Worm (Caenorhabditis elegans): ENCODE data around the gene Y39B6A.34.
"Not testable (repeated sequence)": the region's sequence is repeated elsewhere in the genome, so short reads cannot be mapped to it uniquely, and the experiment has no call there.

The Y39B6A.34 gene

DNA sequence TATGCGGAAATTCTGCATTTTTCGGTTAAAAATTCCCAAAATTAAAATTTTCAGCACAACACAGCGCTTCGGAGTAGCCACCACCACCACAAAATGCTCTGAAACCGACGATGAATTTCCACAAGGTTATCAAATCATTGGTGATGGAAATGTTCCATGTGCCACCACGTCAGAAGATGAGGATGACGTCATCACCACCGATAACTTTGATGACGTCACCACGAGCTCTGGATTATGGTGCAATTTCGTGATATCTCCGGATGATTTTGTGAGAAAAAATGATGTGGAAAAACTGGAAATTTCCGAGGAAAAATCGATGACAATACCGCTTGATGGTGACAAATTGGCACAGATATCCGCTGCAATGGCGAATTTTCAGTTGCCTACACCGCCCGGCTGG is 7.8 kb upstream of the Y39B6A.34 start:
- TF ChIP-seq sea-1 (GFP tag; conservative IDR thresholded peaks at IDR 0.05) (no peak), flt-1 (GFP tag; IDR thresholded peaks at IDR 0.05) (no peak), tra-4 (tag; optimal IDR thresholded peaks at IDR 0.05) (no peak), tbx-11 (GFP tag; IDR thresholded peaks at IDR 0.05) (no peak), hmg-4 (GFP tag; optimal IDR thresholded peaks at IDR 0.05) (no peak), F13C5.2 (tag; optimal IDR thresholded peaks at IDR 0.05) (no peak), ama-1 (optimal IDR thresholded peaks at IDR 0.05) (no peak)

DNA sequence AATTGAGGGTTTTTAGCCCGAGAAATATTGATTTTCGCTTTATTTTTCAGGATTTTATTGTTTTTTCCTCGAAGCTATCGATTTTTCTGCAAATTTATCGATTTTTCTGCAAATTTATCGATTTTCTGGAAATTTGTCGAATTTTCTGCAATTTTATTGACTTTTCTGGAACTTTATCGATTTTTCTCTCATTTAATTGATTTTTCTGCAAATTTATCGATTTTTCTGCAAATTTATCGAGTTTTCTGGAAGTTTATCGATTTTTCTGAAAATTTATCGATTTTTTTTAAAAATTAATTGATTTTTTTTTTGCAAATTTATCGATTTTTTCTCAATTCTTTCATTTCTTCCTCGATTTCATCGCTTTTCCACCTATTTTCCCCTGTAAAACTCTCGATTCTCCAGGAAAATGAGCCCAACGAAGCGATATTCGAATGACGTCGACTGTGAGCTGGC is 7.3 kb upstream of the Y39B6A.34 start, which contains the start of gene gtf-2F2:
gtf-2F2 (plus strand) TSS at position 406 of the 456 bp plus-strand sequence.
- TF ChIP-seq scrt-1 (GFP tag; IDR thresholded peaks at IDR 0.05): no peak
- TF ChIP-seq flt-1 (GFP tag; IDR thresholded peaks at IDR 0.05): no peak
- TF ChIP-seq tra-4 (tag; optimal IDR thresholded peaks at IDR 0.05): no peak

DNA sequence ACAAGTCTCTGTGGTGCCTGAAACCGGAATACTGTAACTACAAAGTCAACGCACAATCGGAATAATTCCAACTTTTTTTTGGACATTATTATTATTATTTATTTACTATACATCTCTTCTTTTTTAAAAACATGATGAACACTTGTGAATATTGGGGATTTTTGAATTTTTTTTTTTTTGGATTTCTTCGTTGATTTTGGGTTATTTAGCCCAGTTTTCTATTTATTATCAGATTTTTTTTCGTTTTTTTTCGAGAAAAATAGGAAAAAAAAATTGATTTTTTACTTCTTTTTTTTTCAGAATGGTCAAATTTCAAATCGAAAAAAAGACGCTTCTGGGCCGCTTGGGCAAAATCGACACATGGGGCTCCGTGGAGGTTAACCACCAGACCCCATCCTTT is 2.8 kb upstream of the Y39B6A.34 start, which contains the start of gene tgt-2:
tgt-2 (plus strand) TSS at position 301 of the 400 bp plus-strand sequence.
- TF ChIP-seq ceh-13 (GFP tag; optimal IDR thresholded peaks at IDR 0.05): no peak
- TF ChIP-seq aly-1 (tag; optimal IDR thresholded peaks at IDR 0.05): no peak
- no peak for TF ChIP-seq scrt-1 (GFP tag; IDR thresholded peaks at IDR 0.05)
- no peak for TF ChIP-seq ets-7 (tag; optimal IDR thresholded peaks at IDR 0.05)
- no peak for TF ChIP-seq ama-1 (optimal IDR thresholded peaks at IDR 0.05)
- TF ChIP-seq ceh-36 (tag; optimal IDR thresholded peaks at IDR 0.05): no peak
- no peak for TF ChIP-seq tbx-11 (GFP tag; IDR thresholded peaks at IDR 0.05)
- no peak for TF ChIP-seq B0310.2 (tag; optimal IDR thresholded peaks at IDR 0.05)
- TF ChIP-seq hnd-1 (tag; optimal IDR thresholded peaks at IDR 0.05): no peak
- no peak for TF ChIP-seq flt-1 (GFP tag; IDR thresholded peaks at IDR 0.05)
- no peak for TF ChIP-seq hmg-4 (GFP tag; optimal IDR thresholded peaks at IDR 0.05)
- TF ChIP-seq hmbx-1 (tag; optimal IDR thresholded peaks at IDR 0.05): no peak
- no peak for TF ChIP-seq sea-1 (GFP tag; conservative IDR thresholded peaks at IDR 0.05)
- TF ChIP-seq tra-4 (tag; optimal IDR thresholded peaks at IDR 0.05): no peak
- no peak for TF ChIP-seq pes-1 (GFP tag; IDR thresholded peaks at IDR 0.05)
- no peak for TF ChIP-seq F13C5.2 (tag; optimal IDR thresholded peaks at IDR 0.05)
- TF ChIP-seq tbx-37 (GFP tag; conservative IDR thresholded peaks at IDR 0.05): no peak

ce11 chrV:19000542-19000941 is 276 bp upstream of the Y39B6A.34 start:
- TF ChIP-seq hmbx-1 (tag; optimal IDR thresholded peaks at IDR 0.05): no peak
- TF ChIP-seq ama-1 (optimal IDR thresholded peaks at IDR 0.05): no peak
- TF ChIP-seq tbx-11 (GFP tag; IDR thresholded peaks at IDR 0.05): no peak
- TF ChIP-seq ceh-13 (GFP tag; optimal IDR thresholded peaks at IDR 0.05): no peak
- no peak for TF ChIP-seq pes-1 (GFP tag; IDR thresholded peaks at IDR 0.05)
- TF ChIP-seq ets-7 (tag; optimal IDR thresholded peaks at IDR 0.05): no peak
- no peak for TF ChIP-seq sea-1 (GFP tag; conservative IDR thresholded peaks at IDR 0.05)
- no peak for TF ChIP-seq flt-1 (GFP tag; IDR thresholded peaks at IDR 0.05)
- TF ChIP-seq tra-4 (tag; optimal IDR thresholded peaks at IDR 0.05): no peak
- no peak for TF ChIP-seq aly-1 (tag; optimal IDR thresholded peaks at IDR 0.05)
- no peak for TF ChIP-seq F13C5.2 (tag; optimal IDR thresholded peaks at IDR 0.05)

DNA sequence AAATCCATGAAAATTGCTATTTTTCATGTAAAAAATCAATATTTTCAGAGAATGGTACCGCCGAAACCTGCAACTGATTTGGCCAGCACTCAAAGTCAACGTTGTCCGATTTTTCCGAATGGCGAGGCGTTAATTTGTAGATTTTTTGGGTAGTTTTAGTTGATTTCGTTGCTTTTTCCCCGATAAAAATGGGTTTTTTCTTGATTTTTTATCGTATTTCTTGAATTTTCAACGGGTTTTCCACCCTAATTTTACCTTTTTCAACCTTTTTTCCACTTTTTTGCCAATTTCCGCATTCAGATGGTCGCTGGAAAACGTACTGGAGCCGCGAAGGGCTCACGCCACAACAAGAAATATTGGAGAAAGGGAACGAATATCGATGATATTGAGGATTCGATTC is 838 bp downstream of the Y39B6A.34 start, which contains the start of gene Y39B6A.33:
Y39B6A.33 (plus strand) TSS at position 301 of the 400 bp plus-strand sequence.
- TF ChIP-seq ceh-13 (GFP tag; optimal IDR thresholded peaks at IDR 0.05): no peak
- TF ChIP-seq sea-1 (GFP tag; conservative IDR thresholded peaks at IDR 0.05): no peak
- TF ChIP-seq hnd-1 (tag; optimal IDR thresholded peaks at IDR 0.05): no peak
- TF ChIP-seq ama-1 (optimal IDR thresholded peaks at IDR 0.05): no peak
- no peak for TF ChIP-seq F13C5.2 (tag; optimal IDR thresholded peaks at IDR 0.05)
- no peak for TF ChIP-seq aly-1 (tag; optimal IDR thresholded peaks at IDR 0.05)
- TF ChIP-seq hmg-4 (GFP tag; optimal IDR thresholded peaks at IDR 0.05): no peak
- no peak for TF ChIP-seq hmbx-1 (tag; optimal IDR thresholded peaks at IDR 0.05)
- TF ChIP-seq ceh-36 (tag; optimal IDR thresholded peaks at IDR 0.05): no peak
- no peak for TF ChIP-seq tbx-37 (GFP tag; conservative IDR thresholded peaks at IDR 0.05)
- no peak for TF ChIP-seq B0310.2 (tag; optimal IDR thresholded peaks at IDR 0.05)
- TF ChIP-seq tra-4 (tag; optimal IDR thresholded peaks at IDR 0.05): no peak
- TF ChIP-seq scrt-1 (GFP tag; IDR thresholded peaks at IDR 0.05): no peak
- no peak for TF ChIP-seq pes-1 (GFP tag; IDR thresholded peaks at IDR 0.05)
- TF ChIP-seq flt-1 (GFP tag; IDR thresholded peaks at IDR 0.05): no peak

DNA sequence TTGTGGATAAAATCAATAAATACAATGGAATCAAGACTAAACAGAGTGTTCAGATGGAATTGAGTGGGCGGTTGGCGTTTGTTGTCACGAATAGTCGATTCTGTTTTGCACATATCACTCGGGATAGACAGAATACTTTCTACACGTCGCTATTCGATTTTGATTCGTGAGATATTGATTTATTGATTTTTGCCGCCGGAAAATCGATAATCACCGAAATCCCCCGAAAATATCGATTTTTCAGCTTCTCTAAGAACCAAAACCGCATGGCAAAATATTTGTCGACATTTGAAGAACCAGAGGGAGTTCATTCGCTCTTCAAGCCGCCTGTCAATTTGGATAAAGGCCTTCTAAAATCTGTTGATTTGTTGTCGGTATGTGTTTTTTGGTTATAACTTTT is 9.6 kb downstream of the Y39B6A.34 start:
- no peak for TF ChIP-seq hmg-4 (GFP tag; optimal IDR thresholded peaks at IDR 0.05)
- TF ChIP-seq flt-1 (GFP tag; IDR thresholded peaks at IDR 0.05): no peak
- no peak for TF ChIP-seq tbx-37 (GFP tag; conservative IDR thresholded peaks at IDR 0.05)
- no peak for TF ChIP-seq F13C5.2 (tag; optimal IDR thresholded peaks at IDR 0.05)
- no peak for TF ChIP-seq sea-1 (GFP tag; conservative IDR thresholded peaks at IDR 0.05)
- no peak for TF ChIP-seq scrt-1 (GFP tag; IDR thresholded peaks at IDR 0.05)

- TF ChIP-seq tbx-37 (GFP tag; conservative IDR thresholded peaks at IDR 0.05): no peak
- no peak for TF ChIP-seq tra-4 (tag; optimal IDR thresholded peaks at IDR 0.05)
- TF ChIP-seq ceh-13 (GFP tag; optimal IDR thresholded peaks at IDR 0.05): no peak
- no peak for TF ChIP-seq ets-7 (tag; optimal IDR thresholded peaks at IDR 0.05)
- no peak for TF ChIP-seq hnd-1 (tag; optimal IDR thresholded peaks at IDR 0.05)
- no peak for TF ChIP-seq ama-1 (optimal IDR thresholded peaks at IDR 0.05)
- no peak for TF ChIP-seq hmg-4 (GFP tag; optimal IDR thresholded peaks at IDR 0.05)
- TF ChIP-seq tbx-11 (GFP tag; IDR thresholded peaks at IDR 0.05): no peak
Observed at ce11 chrV:19013215-19013614, 12.4 kb downstream of the Y39B6A.34 start.

DNA sequence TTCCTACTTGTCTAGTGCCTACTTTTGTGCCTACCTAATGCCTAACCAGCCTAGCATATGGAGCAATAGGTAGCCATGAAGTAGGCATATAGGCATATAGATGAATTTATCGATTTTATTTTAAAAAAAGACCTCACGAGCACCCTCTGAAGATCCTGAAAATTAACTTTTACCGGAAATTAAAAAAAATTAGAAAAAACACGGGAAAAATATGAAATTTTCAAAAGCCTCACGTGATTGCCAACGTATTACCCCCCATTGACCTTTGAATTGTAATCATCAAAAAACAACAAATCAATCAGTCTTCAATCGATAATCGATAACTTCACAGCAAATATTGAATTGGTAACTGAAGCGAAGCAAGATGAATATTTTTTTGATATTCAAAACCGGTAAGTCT is 13.5 kb downstream of the Y39B6A.34 start, which contains the start of gene Y39B6A.30:
Y39B6A.30 (plus strand) TSS at position 301 of the 400 bp plus-strand sequence.
- not testable (repeated sequence) for TF ChIP-seq hmbx-1 (tag; optimal IDR thresholded peaks at IDR 0.05); hmg-4 (GFP tag; optimal IDR thresholded peaks at IDR 0.05); sea-1 (GFP tag; conservative IDR thresholded peaks at IDR 0.05)

Data from whole organism, early embryonic.